Worm (Caenorhabditis elegans): ENCODE results near the gene grl-28.
"Not testable (repeated sequence)": the region's sequence is repeated elsewhere in the genome, so short reads cannot be mapped to it uniquely, and the experiment has no call there.

The grl-28 gene

ce11 chrV:3570695-3571094, 19.0 kb upstream of the grl-28 start, which contains the start of gene F40C5.2:
Gene F40C5.2 (plus strand): TSS chrV:3570995.
- TF ChIP-seq med-1 (GFP tag; optimal IDR thresholded peaks at IDR 0.05; ENCODE audit: insufficient read depth); tab-1 (GFP tag; IDR thresholded peaks at IDR 0.05); ztf-29 (GFP tag; IDR thresholded peaks at IDR 0.05): not testable (repeated sequence)

- not testable (repeated sequence) for TF ChIP-seq ztf-23 (GFP tag; IDR thresholded peaks at IDR 0.05); ref-1 (GFP tag; conservative IDR thresholded peaks at IDR 0.05); ztf-29 (GFP tag; IDR thresholded peaks at IDR 0.05)
These were observed 12.7 kb upstream of the grl-28 start, which contains the start of gene T24A6.17 for ce11 chrV:3564335-3564734. Gene T24A6.17 (minus strand): TSS chrV:3564435.

ce11 chrV:3562824-3563223, 11.2 kb upstream of the grl-28 start, which contains the start of gene T24A6.16:
Gene T24A6.16 (minus strand): TSS chrV:3562924.
- not testable (repeated sequence) for TF ChIP-seq klf-2 (GFP tag; conservative IDR thresholded peaks at IDR 0.05); T22C8.4 (GFP tag; IDR thresholded peaks at IDR 0.05); ref-1 (GFP tag; conservative IDR thresholded peaks at IDR 0.05)

ce11 chrV:3558744-3559143, 7.1 kb upstream of the grl-28 start, which contains the start of gene T24A6.1:
Gene T24A6.1 (plus strand): TSS chrV:3559044.
- TF ChIP-seq med-1 (GFP tag; optimal IDR thresholded peaks at IDR 0.05; ENCODE audit: insufficient read depth); cog-1 (tag; optimal IDR thresholded peaks at IDR 0.05); tab-1 (GFP tag; IDR thresholded peaks at IDR 0.05): not testable (repeated sequence)

- TF ChIP-seq ref-1 (GFP tag; conservative IDR thresholded peaks at IDR 0.05), result no peak
These were observed 5.8 kb upstream of the grl-28 start, which contains the start of gene grl-31 for ce11 chrV:3557422-3557821. Gene grl-31 (minus strand): TSS chrV:3557778.

- no peak for TF ChIP-seq T22C8.4 (GFP tag; IDR thresholded peaks at IDR 0.05)
- no peak for TF ChIP-seq ref-1 (GFP tag; conservative IDR thresholded peaks at IDR 0.05)
- TF ChIP-seq klf-2 (GFP tag; conservative IDR thresholded peaks at IDR 0.05), result no peak
- TF ChIP-seq tab-1 (GFP tag; IDR thresholded peaks at IDR 0.05), result no peak
- no peak for TF ChIP-seq med-1 (GFP tag; optimal IDR thresholded peaks at IDR 0.05; ENCODE audit: insufficient read depth)
These were observed 4.3 kb upstream of the grl-28 start, which contains the start of gene grl-30 for ce11 chrV:3555986-3556385. Gene grl-30 (plus strand): TSS chrV:3556286.

- no peak for TF ChIP-seq ztf-29 (GFP tag; IDR thresholded peaks at IDR 0.05)
- no peak for TF ChIP-seq cog-1 (tag; optimal IDR thresholded peaks at IDR 0.05)
- 0 out of 2 replicates have a peak, but pooled peaks have one; percentile 19 for TF ChIP-seq ztf-23 (GFP tag; IDR thresholded peaks at IDR 0.05)
These were observed 3.2 kb upstream of the grl-28 start, which contains the start of gene grl-29 for ce11 chrV:3554869-3555268. Gene grl-29 (minus strand): TSS chrV:3555236.

ce11 chrV:3552740-3553469, 1.2 kb upstream of the grl-28 start, which contains the start of gene T24A6.20:
Gene T24A6.20 (plus strand): TSS chrV:3553134.
- TF ChIP-seq tab-1 (GFP tag; IDR thresholded peaks at IDR 0.05) (no peak), ref-1 (GFP tag; conservative IDR thresholded peaks at IDR 0.05) (no peak), med-1 (GFP tag; optimal IDR thresholded peaks at IDR 0.05; ENCODE audit: insufficient read depth) (no peak), ztf-29 (GFP tag; IDR thresholded peaks at IDR 0.05) (no peak), flt-1 (GFP tag; IDR thresholded peaks at IDR 0.05) (no peak), cog-1 (tag; optimal IDR thresholded peaks at IDR 0.05) (no peak), ztf-23 (GFP tag; IDR thresholded peaks at IDR 0.05) (no peak), T22C8.4 (GFP tag; IDR thresholded peaks at IDR 0.05) (no peak), klf-2 (GFP tag; conservative IDR thresholded peaks at IDR 0.05) (no peak)

ce11 chrV:3549553-3549952, 2.1 kb downstream of the grl-28 start, which contains the start of gene sri-21:
Gene sri-21 (plus strand): TSS chrV:3549853.
- no peak for TF ChIP-seq ztf-23 (GFP tag; IDR thresholded peaks at IDR 0.05)
- no peak for TF ChIP-seq klf-2 (GFP tag; conservative IDR thresholded peaks at IDR 0.05)

ce11 chrV:3548798-3549197, 2.9 kb downstream of the grl-28 start, which contains the start of gene srw-130:
Gene srw-130 (minus strand): TSS chrV:3548898.
- TF ChIP-seq tab-1 (GFP tag; IDR thresholded peaks at IDR 0.05) (no peak), med-1 (GFP tag; optimal IDR thresholded peaks at IDR 0.05; ENCODE audit: insufficient read depth) (no peak), T22C8.4 (GFP tag; IDR thresholded peaks at IDR 0.05) (no peak), cog-1 (tag; optimal IDR thresholded peaks at IDR 0.05) (no peak), ztf-23 (GFP tag; IDR thresholded peaks at IDR 0.05) (no peak), flt-1 (GFP tag; IDR thresholded peaks at IDR 0.05) (no peak), ztf-29 (GFP tag; IDR thresholded peaks at IDR 0.05) (no peak), klf-2 (GFP tag; conservative IDR thresholded peaks at IDR 0.05) (no peak), ref-1 (GFP tag; conservative IDR thresholded peaks at IDR 0.05) (no peak)

ce11 chrV:3546517-3546916, 5.1 kb downstream of the grl-28 start, which contains the start of gene srbc-68:
Gene srbc-68 (minus strand): TSS chrV:3546617.
- no peak for TF ChIP-seq ztf-23 (GFP tag; IDR thresholded peaks at IDR 0.05)
- TF ChIP-seq klf-2 (GFP tag; conservative IDR thresholded peaks at IDR 0.05), result no peak
- no peak for TF ChIP-seq tab-1 (GFP tag; IDR thresholded peaks at IDR 0.05)
- TF ChIP-seq med-1 (GFP tag; optimal IDR thresholded peaks at IDR 0.05; ENCODE audit: insufficient read depth), result no peak
- TF ChIP-seq ref-1 (GFP tag; conservative IDR thresholded peaks at IDR 0.05), result no peak
- no peak for TF ChIP-seq cog-1 (tag; optimal IDR thresholded peaks at IDR 0.05)
- no peak for TF ChIP-seq T22C8.4 (GFP tag; IDR thresholded peaks at IDR 0.05)
- no peak for TF ChIP-seq ztf-29 (GFP tag; IDR thresholded peaks at IDR 0.05)
- no peak for TF ChIP-seq flt-1 (GFP tag; IDR thresholded peaks at IDR 0.05)

Data from whole organism, midembryonic.